Worm (Caenorhabditis elegans) whole organism, midembryonic: ENCODE data around the gene T08H10.3.

Experiments
- flt-1 ChIP-seq: fragments of 200-800 bp; sonication (Bioruptor generic); IDR thresholded peaks from 2 replicates; pipeline ENCODE4 v1.3.6; 2022; ENCODE audit warnings: missing genetic modification characterization, missing compliant biosample characterization
- ref-1 ChIP-seq: fragments of 200-800 bp; sonication (Bioruptor generic); conservative IDR thresholded peaks from 2 replicates; pipeline ENCODE4 v1.3.6; 2022; ENCODE audit warnings: missing genetic modification reagents, missing genetic modification characterization, missing compliant biosample characterization
- ztf-23 ChIP-seq: fragments of 200-800 bp; sonication (Bioruptor generic); IDR thresholded peaks from 2 replicates; pipeline ENCODE4 v1.3.6; 2022; ENCODE audit warnings: missing genetic modification reagents, missing genetic modification characterization, missing compliant biosample characterization

ce11 chrV:4471065-4471464, at the start of gene T08H10.3:
- TF ChIP-seq flt-1 (GFP tag; lab: Robert Waterston, UW) = no peak
- no peak for TF ChIP-seq ztf-23
- TF ChIP-seq ref-1 (GFP tag; lab: Robert Waterston, UW) = no peak
